Fruit fly (Drosophila melanogaster) whole organism, wandering third instar larva: ENCODE results near the gene SamDC.

Experiments
- CG32264 ChIP-seq: fragments of 200-800 bp; sonication (Bioruptor generic); optimal IDR thresholded peaks from 2 replicates; lab custom pipeline; 2016; ENCODE audit warnings: missing biosample characterization, missing genetic modification characterization
- Dfd ChIP-seq: fragments of >200 bp; optimal IDR thresholded peaks from 2 replicates; lab custom pipeline; 2017; ENCODE audit warnings: missing biosample characterization, missing genetic modification characterization
- Dif ChIP-seq: fragments of 200-275, 200-300 bp; sonication (Bioruptor generic); optimal IDR thresholded peaks from 2 replicates; lab custom pipeline; 2018; ENCODE audit warnings: missing biosample characterization, missing genetic modification characterization; ENCODE audit not compliant: partially characterized antibody
- HLH106 ChIP-seq: fragments of 200-800 bp; optimal IDR thresholded peaks from 3 replicates; lab custom pipeline; 2019; ENCODE audit warnings: missing biosample characterization, mild to moderate bottlenecking, missing genetic modification characterization, moderate library complexity
- Hnf4 ChIP-seq: fragments of 200-800 bp; sonication (Bioruptor generic); optimal IDR thresholded peaks from 2 replicates; lab custom pipeline; 2016; ENCODE audit warnings: missing biosample characterization, mild to moderate bottlenecking, missing genetic modification characterization
- Hr83 ChIP-seq: fragments of 200-300 bp; sonication (Bioruptor generic); optimal IDR thresholded peaks from 2 replicates; lab custom pipeline; 2016; ENCODE audit warnings: missing biosample characterization, mild to moderate bottlenecking, missing genetic modification characterization, moderate library complexity; ENCODE audit not compliant: poor library complexity, severe bottlenecking
- Jra ChIP-seq: sonication (Bioruptor generic); optimal IDR thresholded peaks from 2 replicates; lab custom pipeline; 2016; ENCODE audit warnings: missing biosample characterization, missing genetic modification characterization
- Mio ChIP-seq: sonication (Bioruptor generic); optimal IDR thresholded peaks from 2 replicates; lab custom pipeline; 2016; ENCODE audit warnings: missing biosample characterization, missing genetic modification characterization
- N ChIP-seq: fragments of >200 bp; optimal IDR thresholded peaks from 2 replicates; lab custom pipeline; 2018; ENCODE audit warnings: missing biosample characterization, missing external identifiers, missing genetic modification characterization
- OdsH ChIP-seq: fragments of 200-800 bp; sonication (Bioruptor generic); optimal IDR thresholded peaks from 2 replicates; lab custom pipeline; 2016; ENCODE audit warnings: missing biosample characterization, mild to moderate bottlenecking, missing genetic modification characterization
- Rel ChIP-seq, 2 experiments: fragments of 200-800 bp; sonication (Bioruptor generic) in 1 of 2; optimal IDR thresholded peaks; 2 replicates in 1 of 2; 3 replicates in 1 of 2; lab custom pipeline; 2016 to 2019; ENCODE audit warnings: mild to moderate bottlenecking in 2 of 2, missing biosample characterization in 2 of 2, missing genetic modification characterization in 2 of 2, moderate library complexity in 1 of 2
- Sp1 ChIP-seq: fragments of 200-800 bp; sonication (Bioruptor generic); optimal IDR thresholded peaks from 3 replicates; lab custom pipeline; 2019; ENCODE audit warnings: missing biosample characterization, mild to moderate bottlenecking, missing genetic modification characterization, moderate library complexity
- Vsx2 ChIP-seq: fragments of 200-300, 225-300 bp; sonication (Bioruptor generic); optimal IDR thresholded peaks from 2 replicates; lab custom pipeline; 2018; ENCODE audit warnings: missing biosample characterization, missing genetic modification characterization; ENCODE audit not compliant: partially characterized antibody
- br ChIP-seq: fragments of 200-800 bp; sonication (Bioruptor generic); optimal IDR thresholded peaks from 2 replicates; lab custom pipeline; 2016; ENCODE audit warnings: missing biosample characterization, missing genetic modification characterization
- brk ChIP-seq: fragments of 200-800 bp; sonication (Bioruptor generic); optimal IDR thresholded peaks from 2 replicates; lab custom pipeline; 2016; ENCODE audit warnings: missing biosample characterization, mild to moderate bottlenecking, missing genetic modification characterization
- dl ChIP-seq, 2 experiments: fragments of 175-275, 200-275 bp in 1 of 2; fragments of 200-275 bp in 1 of 2; sonication (Bioruptor generic); optimal IDR thresholded peaks; lab custom pipeline; 2018; ENCODE audit warnings: mild to moderate bottlenecking in 2 of 2, missing biosample characterization in 2 of 2, missing genetic modification characterization in 2 of 2, moderate library complexity in 2 of 2; ENCODE audit not compliant: partially characterized antibody in 2 of 2, insufficient read depth in 1 of 2
- dmrt93B ChIP-seq: fragments of 200-800 bp; sonication (Bioruptor generic); optimal IDR thresholded peaks from 2 replicates; lab custom pipeline; 2018; ENCODE audit warnings: missing biosample characterization, mild to moderate bottlenecking, missing genetic modification characterization
- ey ChIP-seq: fragments of 200-800 bp; sonication (Bioruptor generic); optimal IDR thresholded peaks from 2 replicates; lab custom pipeline; 2016; ENCODE audit warnings: missing biosample characterization, missing genetic modification characterization
- fru ChIP-seq: fragments of 200-800 bp; sonication (Bioruptor generic); optimal IDR thresholded peaks from 3 replicates; lab custom pipeline; 2016; ENCODE audit warnings: missing biosample characterization, mild to moderate bottlenecking, missing genetic modification characterization
- jim ChIP-seq: fragments of 175-275, 200-325 bp; sonication (Bioruptor generic); optimal IDR thresholded peaks from 2 replicates; lab custom pipeline; 2016; ENCODE audit warnings: missing biosample characterization, mild to moderate bottlenecking, missing genetic modification characterization
- pan ChIP-seq: fragments of >200 bp; optimal IDR thresholded peaks from 2 replicates; lab custom pipeline; 2017
- psq ChIP-seq: fragments of 200-800 bp; sonication (Bioruptor generic); optimal IDR thresholded peaks from 3 replicates; lab custom pipeline; 2017; ENCODE audit warnings: missing biosample characterization, mild to moderate bottlenecking, missing genetic modification characterization, moderate library complexity
- rgr ChIP-seq: fragments of 200-800 bp; sonication (Bioruptor generic); optimal IDR thresholded peaks from 3 replicates; lab custom pipeline; 2016; ENCODE audit warnings: missing biosample characterization, mild to moderate bottlenecking, missing genetic modification characterization
- sage ChIP-seq: fragments of 200-800 bp; sonication (Bioruptor generic); optimal IDR thresholded peaks from 2 replicates; lab custom pipeline; 2016; ENCODE audit warnings: missing biosample characterization, mild to moderate bottlenecking, missing genetic modification characterization
- tai ChIP-seq: sonication (Bioruptor generic); optimal IDR thresholded peaks from 2 replicates; lab custom pipeline; 2016; ENCODE audit warnings: missing biosample characterization, missing genetic modification characterization
- usp ChIP-seq: fragments of >200 bp; optimal IDR thresholded peaks from 2 replicates; lab custom pipeline; 2017; ENCODE audit warnings: missing biosample characterization, missing genetic modification characterization
- woc ChIP-seq: sonication (Bioruptor generic); optimal IDR thresholded peaks from 2 replicates; lab custom pipeline; 2016; ENCODE audit warnings: missing biosample characterization, mild to moderate bottlenecking, missing genetic modification characterization

The SamDC gene

DNA sequence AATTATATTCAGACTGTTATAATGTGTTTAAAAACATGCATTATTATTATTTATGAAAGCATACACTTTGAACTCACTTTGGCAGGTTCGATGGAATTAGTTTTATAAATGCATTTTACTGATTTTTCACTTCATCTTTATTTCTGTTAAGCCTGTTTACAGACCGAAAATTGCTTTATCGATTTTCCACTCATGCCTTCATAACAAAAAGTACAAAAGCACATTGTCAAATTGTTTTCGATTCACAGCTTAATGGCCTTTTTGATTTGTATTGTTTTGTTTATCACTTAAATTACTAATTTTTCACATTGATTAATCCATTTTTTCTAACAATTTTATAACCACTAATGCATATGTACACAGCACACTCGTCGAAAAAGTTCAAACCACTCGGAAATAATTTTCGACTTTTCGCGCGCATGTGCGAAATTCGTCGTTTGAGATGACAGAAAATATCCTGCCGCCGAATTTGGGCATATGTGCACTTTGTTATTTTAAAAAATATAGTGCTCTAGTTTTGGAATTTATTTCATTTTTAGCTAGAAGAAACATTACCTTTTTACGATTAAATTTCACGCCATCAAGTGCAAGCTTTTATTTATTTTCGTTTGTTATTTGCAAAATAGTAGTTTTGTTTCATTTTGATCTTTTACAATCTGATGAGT, 34.5 kb downstream of the SamDC start, which contains the start of gene rho-5:
Gene rho-5 (minus strand): TSS at position 296 of the 665 bp plus-strand sequence.
- no peak for TF ChIP-seq Mio (GFP tag; lab: Kevin White, UChicago)
- TF ChIP-seq sage = no peak
- TF ChIP-seq brk (GFP tag; lab: Kevin White, UChicago) = no peak
- TF ChIP-seq fru = no peak
- TF ChIP-seq Rel (GFP tag; optimal IDR thresholded peaks at IDR 0.05; lab: Kevin White, UChicago) = no peak
- TF ChIP-seq Rel (tag; optimal IDR thresholded peaks at IDR 0.05; lab: Kevin White, UChicago) = no peak
- TF ChIP-seq jim (GFP tag; lab: Kevin White, UChicago) = no peak
- no peak for TF ChIP-seq dl (GFP tag; optimal IDR thresholded peaks at IDR 0.05; lab: Kevin White, UChicago; ENCODE audit: insufficient read depth in 1 of 2, partially characterized antibody in 2 of 2)
- TF ChIP-seq OdsH (GFP tag; lab: Kevin White, UChicago) = no peak
- no peak for TF ChIP-seq Jra (GFP tag; lab: Kevin White, UChicago)
- TF ChIP-seq tai (GFP tag; lab: Kevin White, UChicago) = no peak
- TF ChIP-seq psq (GFP tag; lab: Kevin White, UChicago) = no peak
- no peak for TF ChIP-seq N
- no peak for TF ChIP-seq Dif
- no peak for TF ChIP-seq ey (GFP tag; lab: Kevin White, UChicago)
- no peak for TF ChIP-seq Hr83 (GFP tag; lab: Kevin White, UChicago)

DNA sequence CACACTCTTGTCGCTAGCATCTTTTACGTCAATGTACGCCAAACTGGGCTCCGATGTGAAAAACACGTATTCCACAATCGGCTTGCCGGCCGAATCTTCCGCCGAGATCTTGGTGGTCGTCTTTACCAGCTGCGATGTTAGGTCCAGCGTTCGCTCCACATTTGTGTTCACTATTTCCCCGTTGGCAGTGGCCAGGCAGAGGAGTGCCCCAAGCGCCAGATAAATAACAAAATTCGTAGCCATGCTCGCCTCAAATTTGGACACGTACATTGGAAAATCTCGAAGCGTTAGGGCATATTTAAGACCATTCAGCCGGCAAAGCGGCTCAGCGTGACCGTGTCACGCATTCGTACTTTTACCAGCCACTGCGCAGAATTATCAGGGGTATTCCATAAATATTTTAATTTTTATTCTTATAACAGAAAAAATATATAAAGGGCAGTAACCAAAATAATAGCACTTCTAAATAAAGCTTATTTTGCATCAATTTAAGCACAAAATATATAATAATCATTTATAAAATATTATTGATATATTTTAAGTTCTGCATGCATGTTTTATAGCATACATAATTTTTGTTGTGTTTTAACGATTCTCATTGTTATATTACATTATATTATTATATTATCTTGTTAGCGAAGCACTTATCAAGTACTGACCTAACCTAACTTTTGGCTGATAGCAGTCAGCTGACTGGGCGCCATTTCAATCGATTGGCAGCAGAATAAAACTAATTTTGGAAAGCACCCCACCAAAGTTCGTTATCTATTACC, 36.4 kb downstream of the SamDC start, which contains the start of the genes CG33303 and dpr19:
Gene CG33303 (minus strand): TSS at position 294 of the 773 bp plus-strand sequence.
Gene dpr19 (plus strand): TSS at position 705 of the 773 bp plus-strand sequence.
- TF ChIP-seq usp (GFP tag; lab: Kevin White, UChicago) (no peak), N (no peak), pan (lab: Kevin White, UChicago) (no peak), dmrt93B (GFP tag; lab: Kevin White, UChicago) (no peak), br (GFP tag; lab: Kevin White, UChicago) (no peak), brk (GFP tag; lab: Kevin White, UChicago) (no peak), Hr83 (GFP tag; lab: Kevin White, UChicago) (peak; percentile 21), Rel (GFP tag; optimal IDR thresholded peaks at IDR 0.05; lab: Kevin White, UChicago) (no peak), Rel (tag; optimal IDR thresholded peaks at IDR 0.05; lab: Kevin White, UChicago) (peak; percentile 43), OdsH (GFP tag; lab: Kevin White, UChicago) (peak; percentile 18), rgr (GFP tag; lab: Kevin White, UChicago) (peak; percentile 62), Sp1 (GFP tag; lab: Kevin White, UChicago) (peak; percentile 69), HLH106 (tag; lab: Kevin White, UChicago) (peak; percentile 69)

DNA sequence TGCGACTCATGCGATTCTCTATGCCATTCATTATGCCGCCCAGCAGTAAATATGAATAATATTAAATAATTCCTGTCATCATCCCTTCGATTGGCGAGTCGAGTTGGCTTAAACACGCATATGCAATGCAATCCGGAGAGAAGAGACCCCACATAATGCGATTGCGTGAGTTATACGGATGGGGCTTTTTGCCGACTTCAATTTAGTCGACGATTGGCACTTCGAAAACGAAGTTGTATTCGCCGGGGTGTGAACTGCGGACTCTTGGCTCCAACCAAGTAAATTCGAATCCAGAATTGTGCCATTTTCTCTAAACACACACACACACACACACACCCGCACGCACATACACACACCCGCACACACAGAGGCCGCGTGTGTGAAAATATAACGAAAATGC, 37.0 kb downstream of the SamDC start:
- no peak for TF ChIP-seq HLH106 (tag; lab: Kevin White, UChicago)
- no peak for TF ChIP-seq pan (lab: Kevin White, UChicago)

DNA sequence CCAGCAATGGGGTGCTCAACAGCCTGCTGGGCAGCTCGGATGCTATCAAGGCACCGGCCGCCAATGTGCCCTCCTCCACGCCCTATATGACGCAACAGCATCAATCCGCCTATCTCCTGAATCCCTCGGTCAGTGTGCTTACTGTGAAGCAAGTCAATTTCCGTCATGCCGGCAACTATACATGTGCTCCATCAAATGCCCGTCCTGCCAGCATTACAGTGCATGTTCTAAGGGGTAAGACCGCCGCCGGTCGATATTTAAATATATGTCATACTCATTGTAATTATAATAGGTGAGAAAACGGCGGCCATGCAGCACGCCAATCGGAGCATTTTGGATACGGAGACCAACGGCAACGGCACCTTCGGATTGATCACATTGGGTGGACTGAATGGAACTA, 39.4 kb downstream of the SamDC start:
- TF ChIP-seq OdsH (GFP tag; lab: Kevin White, UChicago) = no peak
- TF ChIP-seq Dfd (GFP tag; lab: Kevin White, UChicago) = no peak
- TF ChIP-seq Jra (GFP tag; lab: Kevin White, UChicago) = no peak
- no peak for TF ChIP-seq usp (GFP tag; lab: Kevin White, UChicago)
- no peak for TF ChIP-seq woc (GFP tag; lab: Kevin White, UChicago)
- TF ChIP-seq pan (lab: Kevin White, UChicago) = no peak
- no peak for TF ChIP-seq Vsx2 (GFP tag; lab: Kevin White, UChicago)
- TF ChIP-seq psq (GFP tag; lab: Kevin White, UChicago) = no peak
- no peak for TF ChIP-seq CG32264 (GFP tag; lab: Kevin White, UChicago)
- TF ChIP-seq Mio (GFP tag; lab: Kevin White, UChicago) = no peak
- TF ChIP-seq sage = no peak
- TF ChIP-seq dl (GFP tag; optimal IDR thresholded peaks at IDR 0.05; lab: Kevin White, UChicago; ENCODE audit: insufficient read depth in 1 of 2, partially characterized antibody in 2 of 2) = no peak
- TF ChIP-seq ey (GFP tag; lab: Kevin White, UChicago) = no peak
- no peak for TF ChIP-seq rgr (GFP tag; lab: Kevin White, UChicago)
- TF ChIP-seq Hnf4 = no peak
- TF ChIP-seq, all 38 proteins: peak for 0
